Worm (Caenorhabditis elegans): ENCODE measurements around the gene kqt-3.

kqt-3 gene

DNA sequence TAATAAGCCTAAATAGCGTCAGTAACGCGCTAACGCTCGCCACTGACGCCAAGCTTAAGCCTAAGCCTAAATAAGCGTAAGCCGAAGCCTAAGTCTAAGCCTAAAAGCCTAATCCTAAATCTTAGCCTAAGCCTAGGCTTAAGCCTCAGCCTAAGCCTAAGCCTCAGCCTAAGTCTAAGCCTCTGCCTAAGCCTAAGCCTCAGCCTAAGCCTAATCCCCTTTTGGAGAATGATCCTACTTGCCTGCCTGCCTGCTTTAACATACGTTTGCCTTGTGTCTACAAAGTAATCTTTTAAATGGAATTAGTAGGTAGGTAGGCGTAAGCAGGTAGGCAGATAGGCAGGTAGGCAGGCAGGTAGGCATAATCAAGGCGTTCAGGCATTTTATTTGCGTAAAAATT is 19.3 kb downstream of the kqt-3 start:
- TF ChIP-seq nfya-1 (tag; optimal IDR thresholded peaks at IDR 0.05; ENCODE audit: insufficient read depth), result no peak
- no peak for TF ChIP-seq nhr-23 (tag; optimal IDR thresholded peaks at IDR 0.05)
- no peak for TF ChIP-seq mdl-1 (tag; optimal IDR thresholded peaks at IDR 0.05)
- no peak for TF ChIP-seq nhr-11 (tag; optimal IDR thresholded peaks at IDR 0.05)
- no peak for TF ChIP-seq eor-1 (tag; optimal IDR thresholded peaks at IDR 0.05)
- TF ChIP-seq sea-2 (GFP tag; optimal IDR thresholded peaks at IDR 0.05), result no peak
- no peak for TF ChIP-seq ztf-11 (tag; optimal IDR thresholded peaks at IDR 0.05)
- TF ChIP-seq nhr-43 (tag; optimal IDR thresholded peaks at IDR 0.05; ENCODE audit: poor library complexity, severe bottlenecking), result no peak
- no peak for TF ChIP-seq nhr-25 (tag; optimal IDR thresholded peaks at IDR 0.05)
- TF ChIP-seq nhr-76 (tag; optimal IDR thresholded peaks at IDR 0.05), result no peak

DNA sequence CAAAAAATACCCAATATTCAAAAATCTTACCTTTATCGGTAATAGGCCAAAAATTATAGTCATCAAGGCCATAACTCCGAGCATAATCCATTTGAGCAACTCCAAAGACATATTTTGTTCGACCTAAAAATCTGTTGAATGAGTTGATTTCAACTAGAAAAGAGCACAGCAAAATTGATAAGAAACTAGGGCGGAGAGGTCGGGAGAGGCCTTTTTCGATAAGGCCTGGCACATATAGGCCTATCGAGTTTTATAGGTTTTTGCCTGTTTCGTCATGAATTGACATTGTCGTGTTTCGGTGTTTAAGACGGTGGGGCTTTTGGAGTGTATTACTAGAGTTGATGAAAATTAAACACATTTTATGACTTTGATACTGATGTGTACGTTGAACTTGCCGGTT is 19.7 kb downstream of the kqt-3 start, which contains the start of gene zipt-2.3:
Gene zipt-2.3, minus strand, starts transcription at position 147 of the 400 bp plus-strand sequence.
- TF ChIP-seq eor-1 (tag; optimal IDR thresholded peaks at IDR 0.05), result no peak
- peak; percentile 63 for TF ChIP-seq pqm-1 (tag; optimal IDR thresholded peaks at IDR 0.05)
- TF ChIP-seq daf-12 (tag; optimal IDR thresholded peaks at IDR 0.05), result no peak
- TF ChIP-seq ztf-11 (tag; optimal IDR thresholded peaks at IDR 0.05), result no peak
- peak; percentile 75 for TF ChIP-seq elt-2 (tag; optimal IDR thresholded peaks at IDR 0.05)
- TF ChIP-seq ceh-16 (tag; optimal IDR thresholded peaks at IDR 0.05), result no peak
- TF ChIP-seq ztf-4 (tag; optimal IDR thresholded peaks at IDR 0.05), result no peak
- TF ChIP-seq mdl-1 (tag; optimal IDR thresholded peaks at IDR 0.05), result no peak
- peak; percentile 26 for TF ChIP-seq pha-4 (tag; optimal IDR thresholded peaks at IDR 0.05)
- TF ChIP-seq snpc-4 (tag; optimal IDR thresholded peaks at IDR 0.05), result no peak
- TF ChIP-seq jun-1 (tag; optimal IDR thresholded peaks at IDR 0.05), result no peak
- TF ChIP-seq skn-1 (tag; optimal IDR thresholded peaks at IDR 0.05), result no peak
- no peak for TF ChIP-seq fkh-10 (GFP tag; optimal IDR thresholded peaks at IDR 0.05)

DNA sequence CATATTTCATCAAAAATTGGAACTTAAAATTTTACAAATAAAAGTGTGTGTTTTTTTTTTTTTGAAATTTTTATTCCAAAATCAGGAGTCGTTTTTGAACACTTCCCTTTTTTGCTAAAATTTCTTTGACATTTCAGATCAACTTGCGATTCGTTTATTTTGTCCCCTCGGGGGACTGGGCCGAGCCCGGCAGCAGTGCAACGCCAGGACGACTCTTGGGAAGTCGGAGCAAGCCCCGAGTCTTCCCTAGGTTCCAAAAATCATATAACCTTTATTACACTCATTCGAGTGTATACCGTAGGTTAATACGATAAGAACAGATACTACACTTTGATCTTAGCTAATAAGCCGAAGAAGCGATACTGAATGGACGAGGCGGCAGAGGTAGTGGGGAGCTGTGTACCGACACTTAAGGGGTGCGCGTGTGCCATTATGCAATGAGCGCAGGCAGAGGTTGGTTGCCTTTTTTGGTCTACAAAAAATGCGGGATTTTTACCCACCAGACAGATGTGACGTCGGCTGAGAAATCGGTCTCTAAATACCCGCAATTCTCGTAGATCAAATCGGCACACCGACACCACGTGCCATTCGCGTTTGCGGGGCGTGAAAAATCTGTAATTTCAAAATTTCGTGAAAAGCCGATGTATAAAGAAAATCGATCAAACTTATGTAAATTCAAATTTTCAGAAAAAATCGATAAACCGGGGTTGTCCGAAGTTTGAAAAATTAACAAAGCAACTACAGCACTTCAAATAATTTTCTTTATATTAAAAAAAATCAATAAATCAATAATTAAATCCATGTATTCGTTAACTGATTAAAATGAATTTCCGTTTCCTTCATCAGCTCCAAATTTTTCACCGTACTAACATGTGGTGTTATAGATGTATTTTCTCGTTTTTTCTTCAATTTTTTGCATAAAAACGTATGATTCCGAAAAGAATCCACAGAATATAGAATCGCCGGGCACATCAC is 21.6 kb downstream of the kqt-3 start:
- TF ChIP-seq nhr-77 (tag; optimal IDR thresholded peaks at IDR 0.05) (no peak), ceh-28 (tag; optimal IDR thresholded peaks at IDR 0.05) (peak; percentile 95)

DNA sequence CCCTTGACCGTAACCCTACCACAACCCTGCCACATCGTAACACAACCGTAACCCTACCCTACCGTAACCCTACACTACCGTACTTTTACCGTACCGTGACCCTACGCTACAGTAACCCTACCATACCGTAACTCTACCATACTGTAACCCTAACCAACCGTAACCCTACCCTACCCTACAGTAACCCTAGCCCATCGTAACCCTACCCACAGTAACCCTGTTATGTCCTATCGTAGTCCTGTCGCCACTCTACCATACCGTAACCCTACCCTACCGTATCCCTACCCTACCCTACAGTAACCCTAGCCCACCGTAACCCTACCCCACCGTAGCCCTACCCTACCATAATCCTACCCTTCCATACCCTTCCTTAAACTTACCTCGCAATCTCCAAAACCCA is 24.6 kb downstream of the kqt-3 start:
- TF ChIP-seq pha-4 (tag; optimal IDR thresholded peaks at IDR 0.05), result no peak
- TF ChIP-seq fos-1 (tag; optimal IDR thresholded peaks at IDR 0.05), result no peak
- no peak for TF ChIP-seq zag-1 (tag; optimal IDR thresholded peaks at IDR 0.05)

DNA sequence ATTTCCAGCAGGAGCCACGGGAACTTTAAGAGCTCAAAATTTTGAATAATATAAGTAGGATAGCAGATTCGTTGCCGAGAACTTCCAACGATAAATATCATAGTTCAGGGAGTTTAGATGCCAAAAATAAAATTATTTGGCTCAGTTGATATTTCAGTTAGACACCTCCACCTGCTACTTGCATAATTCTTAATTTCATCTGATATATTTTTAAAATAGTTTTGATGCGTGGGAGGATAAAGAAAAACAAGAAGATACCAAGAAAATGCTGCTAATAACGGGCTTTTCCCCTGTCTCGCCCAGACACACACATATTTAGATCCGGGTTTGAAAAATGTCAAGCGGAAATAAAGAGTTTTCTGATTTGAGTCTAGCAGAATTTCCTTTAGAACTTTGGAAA is 25.1 kb downstream of the kqt-3 start, which contains the start of gene sre-46:
Gene sre-46, minus strand, starts transcription at position 101 of the 400 bp plus-strand sequence.
- TF ChIP-seq nhr-11 (tag; optimal IDR thresholded peaks at IDR 0.05) (no peak), nhr-12 (tag; optimal IDR thresholded peaks at IDR 0.05) (no peak)

DNA sequence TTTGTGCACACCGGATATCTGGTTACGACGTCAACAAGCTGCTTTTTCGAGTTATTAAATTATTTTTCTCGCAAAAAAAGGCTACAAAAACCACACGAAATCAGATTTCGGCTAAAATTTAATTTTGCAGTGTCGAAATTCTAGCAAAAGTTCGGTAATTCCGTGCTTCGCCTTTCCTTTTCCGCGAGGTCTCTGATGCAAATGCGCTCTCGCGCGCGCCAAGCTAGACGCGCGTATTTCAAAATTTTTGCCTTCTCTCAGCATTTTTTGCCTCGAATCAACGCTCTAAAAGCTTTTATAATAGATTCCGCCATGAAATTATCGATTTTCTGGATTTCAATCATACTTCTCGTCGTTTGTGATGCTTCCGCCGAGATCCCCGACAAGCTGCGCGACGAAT is 26.7 kb downstream of the kqt-3 start, which contains the start of gene Y54G9A.5:
Gene Y54G9A.5, plus strand, starts transcription at position 245 of the 400 bp plus-strand sequence.
- TF ChIP-seq nhr-237 (tag; optimal IDR thresholded peaks at IDR 0.05) (no peak), nhr-23 (tag; optimal IDR thresholded peaks at IDR 0.05) (no peak)

DNA sequence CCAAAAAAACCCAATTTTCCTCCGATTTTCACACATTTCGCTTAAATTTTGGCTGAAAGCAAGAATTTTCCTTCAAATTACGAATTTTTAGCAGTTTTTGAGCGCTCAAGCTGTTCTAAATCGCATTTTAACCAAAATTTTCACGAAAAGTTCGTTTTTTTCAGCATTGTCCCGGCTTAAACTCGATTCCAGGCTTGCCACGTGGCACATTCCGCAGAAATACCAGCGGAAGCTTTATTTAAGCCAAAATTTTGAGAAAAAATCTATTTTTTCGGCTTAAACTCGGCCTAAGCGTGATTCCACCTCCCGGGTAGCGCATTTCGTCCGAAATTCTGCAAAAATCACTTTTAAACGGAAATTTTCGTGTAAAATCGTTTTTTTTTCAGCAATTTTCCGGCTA is 27.7 kb downstream of the kqt-3 start:
- TF ChIP-seq R02D3.7 (tag; optimal IDR thresholded peaks at IDR 0.05), result no peak
- TF ChIP-seq hmg-11 (tag; optimal IDR thresholded peaks at IDR 0.05), result no peak
- no peak for TF ChIP-seq elt-2 (tag; optimal IDR thresholded peaks at IDR 0.05)
- no peak for TF ChIP-seq snpc-4 (tag; optimal IDR thresholded peaks at IDR 0.05)
- no peak for TF ChIP-seq elt-3 (tag; optimal IDR thresholded peaks at IDR 0.05)
- TF ChIP-seq ama-1 (optimal IDR thresholded peaks at IDR 0.05), result no peak
- no peak for TF ChIP-seq fkh-2 (tag; optimal IDR thresholded peaks at IDR 0.05)
- TF ChIP-seq mml-1 (tag; optimal IDR thresholded peaks at IDR 0.05), result no peak
- no peak for TF ChIP-seq pqm-1 (tag; optimal IDR thresholded peaks at IDR 0.05)
- TF ChIP-seq ceh-82 (tag; optimal IDR thresholded peaks at IDR 0.05), result no peak
- no peak for TF ChIP-seq lin-39 (tag; optimal IDR thresholded peaks at IDR 0.05)
- no peak for TF ChIP-seq jun-1 (tag; optimal IDR thresholded peaks at IDR 0.05)
- no peak for TF ChIP-seq ceh-16 (tag; optimal IDR thresholded peaks at IDR 0.05)
- TF ChIP-seq egl-5 (tag; optimal IDR thresholded peaks at IDR 0.05), result no peak

Data from whole organism, L3 larva.